Worm (Caenorhabditis elegans) whole organism, L1 larva: ENCODE data around the gene sna-2.

Experiments
- C04F5.9 ChIP-seq: sonication (generic microtip); optimal IDR thresholded peaks from 2 replicates; lab custom pipeline; 2016; ENCODE audit warnings: missing genetic modification characterization, missing compliant biosample characterization
- C16A3.4 ChIP-seq: fragments of 150-350 bp; optimal IDR thresholded peaks from 2 replicates; lab custom pipeline; 2014; ENCODE audit warnings: missing biosample characterization, missing genetic modification characterization
- aha-1 ChIP-seq: fragments of 150-350 bp; optimal IDR thresholded peaks from 2 replicates; lab custom pipeline; 2014; ENCODE audit warnings: missing biosample characterization, missing genetic modification characterization
- alr-1 ChIP-seq: fragments of 200-800 bp; sonication (Bioruptor generic); optimal IDR thresholded peaks from 2 replicates; lab custom pipeline; 2018; ENCODE audit warnings: borderline replicate concordance, mild to moderate bottlenecking, missing genetic modification characterization, missing compliant biosample characterization
- ama-1 ChIP-seq: fragments of 150-350 bp; optimal IDR thresholded peaks from 2 replicates; lab custom pipeline; 2014
- blmp-1 ChIP-seq: fragments of 150-350 bp; optimal IDR thresholded peaks from 2 replicates; lab custom pipeline; 2014; ENCODE audit warnings: missing biosample characterization, missing genetic modification characterization
- ceh-88 ChIP-seq: fragments of 200-800 bp; sonication (Bioruptor generic); IDR thresholded peaks from 2 replicates; pipeline ENCODE4 v1.3.6; 2022; ENCODE audit warnings: missing genetic modification characterization, missing compliant biosample characterization
- ces-1 ChIP-seq: fragments of 150-350 bp; optimal IDR thresholded peaks from 2 replicates; lab custom pipeline; 2014; ENCODE audit warnings: missing biosample characterization, missing genetic modification reagents, missing genetic modification characterization
- dpl-1 ChIP-seq, 3 experiments: fragments of 150-350 bp in 2 of 3; sonication (generic microtip) in 1 of 3; optimal IDR thresholded peaks; 2 replicates each; lab custom pipeline; 2014 to 2017; ENCODE audit warnings: missing biosample characterization in 3 of 3, missing genetic modification characterization in 3 of 3, missing genetic modification reagents in 3 of 3
- dsc-1 ChIP-seq: sonication (generic microtip); optimal IDR thresholded peaks from 2 replicates; lab custom pipeline; 2016; ENCODE audit warnings: mild to moderate bottlenecking, missing genetic modification characterization, missing compliant biosample characterization
- efl-3 ChIP-seq: fragments of 200-800 bp; sonication (Bioruptor generic); optimal IDR thresholded peaks from 2 replicates; lab custom pipeline; 2018; ENCODE audit warnings: mild to moderate bottlenecking, missing genetic modification characterization, missing compliant biosample characterization
- egl-13 ChIP-seq: sonication (generic microtip); optimal IDR thresholded peaks from 2 replicates; lab custom pipeline; 2016; ENCODE audit warnings: missing genotype, missing genetic modification reagents, missing genetic modification characterization, missing compliant biosample characterization
- elt-2 ChIP-seq: sonication (generic microtip); optimal IDR thresholded peaks from 2 replicates; lab custom pipeline; 2016; ENCODE audit warnings: missing genetic modification characterization, mild to moderate bottlenecking, inconsistent platforms, missing compliant biosample characterization, missing genetic modification reagents
- elt-3 ChIP-seq, 6 experiments: fragments of 150-350 bp in 1 of 6; sonication (generic microtip); optimal IDR thresholded peaks; 2 replicates each; lab custom pipeline; 2017 to 2018; ENCODE audit warnings: missing biosample characterization in 6 of 6, missing genetic modification characterization in 6 of 6, inconsistent platforms in 1 of 6
- ets-5 ChIP-seq: fragments of 200-800 bp; sonication (Bioruptor generic); IDR thresholded peaks from 2 replicates; pipeline ENCODE4 v1.3.6; 2022; ENCODE audit warnings: missing genetic modification characterization, missing compliant biosample characterization
- fos-1 ChIP-seq: fragments of 150-350 bp; optimal IDR thresholded peaks from 2 replicates; lab custom pipeline; 2014; ENCODE audit warnings: missing biosample characterization, missing genetic modification characterization
- grh-1 ChIP-seq: fragments of 200-800 bp; sonication (Bioruptor generic); IDR thresholded peaks from 2 replicates; pipeline ENCODE4 v1.3.6; 2022; ENCODE audit warnings: missing genetic modification reagents, missing genetic modification characterization, missing compliant biosample characterization
- hpl-2 ChIP-seq: fragments of 150-350 bp; optimal IDR thresholded peaks from 2 replicates; lab custom pipeline; 2014; ENCODE audit warnings: missing biosample characterization, missing genetic modification reagents, missing genetic modification characterization
- irx-1 ChIP-seq: sonication (generic microtip); optimal IDR thresholded peaks from 2 replicates; lab custom pipeline; 2016; ENCODE audit warnings: missing genetic modification characterization, missing compliant biosample characterization
- lin-14 ChIP-seq: fragments of 200-800 bp; sonication (Bioruptor generic); optimal IDR thresholded peaks from 2 replicates; lab custom pipeline; 2018; ENCODE audit warnings: mild to moderate bottlenecking, missing genetic modification characterization, moderate library complexity, missing compliant biosample characterization
- lin-35 ChIP-seq, 2 experiments: fragments of 150-350 bp; optimal IDR thresholded peaks; 2 replicates each; lab custom pipeline; 2014; ENCODE audit warnings: missing biosample characterization in 2 of 2, missing genetic modification characterization in 2 of 2, missing genetic modification reagents in 2 of 2
- lin-39 ChIP-seq: fragments of 150-350 bp; optimal IDR thresholded peaks from 2 replicates; lab custom pipeline; 2014; ENCODE audit warnings: missing biosample characterization, missing genetic modification reagents, missing genetic modification characterization
- mab-9 ChIP-seq: fragments of 200-800 bp; sonication (Bioruptor generic); IDR thresholded peaks from 2 replicates; pipeline ENCODE4 v1.3.6; 2022; ENCODE audit warnings: missing genetic modification reagents, missing genetic modification characterization, missing compliant biosample characterization
- mep-1 ChIP-seq: fragments of 150-350 bp; optimal IDR thresholded peaks from 2 replicates; lab custom pipeline; 2014; ENCODE audit warnings: missing biosample characterization, missing genetic modification characterization
- nhr-11 ChIP-seq: fragments of 150-350 bp; optimal IDR thresholded peaks from 2 replicates; lab custom pipeline; 2014; ENCODE audit warnings: missing biosample characterization, missing genetic modification characterization
- nhr-12 ChIP-seq: sonication (generic microtip); optimal IDR thresholded peaks from 2 replicates; lab custom pipeline; 2017; ENCODE audit warnings: missing biosample characterization, missing genetic modification characterization
- nhr-19 ChIP-seq: fragments of 200-800 bp; sonication (Bioruptor generic); conservative IDR thresholded peaks from 2 replicates; pipeline ENCODE4 v1.3.6; 2022; ENCODE audit warnings: missing genetic modification characterization, missing compliant biosample characterization
- nhr-20 ChIP-seq: sonication (generic microtip); optimal IDR thresholded peaks from 2 replicates; lab custom pipeline; 2016; ENCODE audit warnings: mild to moderate bottlenecking, missing genetic modification characterization, missing compliant biosample characterization
- nhr-71 ChIP-seq: sonication (generic microtip); optimal IDR thresholded peaks from 2 replicates; lab custom pipeline; 2016; ENCODE audit warnings: mild to moderate bottlenecking, missing genetic modification characterization, moderate library complexity, missing compliant biosample characterization
- nhr-85 ChIP-seq: sonication (generic microtip); peaks from one replicate; lab custom pipeline; 2016; ENCODE audit warnings: missing genetic modification characterization, inconsistent platforms, missing compliant biosample characterization
- nhr-90 ChIP-seq: sonication (generic microtip); optimal IDR thresholded peaks from 2 replicates; lab custom pipeline; 2016; ENCODE audit warnings: mild to moderate bottlenecking, missing genetic modification characterization, missing compliant biosample characterization; ENCODE audit not compliant: poor library complexity
- pqm-1 ChIP-seq: sonication (generic microtip); optimal IDR thresholded peaks from 3 replicates; lab custom pipeline; 2017; ENCODE audit warnings: missing biosample characterization, missing genetic modification characterization
- skn-1 ChIP-seq: fragments of 150-350 bp; optimal IDR thresholded peaks from 2 replicates; lab custom pipeline; 2014; ENCODE audit warnings: missing biosample characterization, missing genetic modification characterization
- sup-37 ChIP-seq: fragments of 200-800 bp; sonication (Bioruptor generic); optimal IDR thresholded peaks from 2 replicates; lab custom pipeline; 2018; ENCODE audit warnings: mild to moderate bottlenecking, missing genetic modification characterization, missing compliant biosample characterization
- tlp-1 ChIP-seq: fragments of 150-350 bp; optimal IDR thresholded peaks from 2 replicates; lab custom pipeline; 2014; ENCODE audit warnings: missing biosample characterization, missing genetic modification characterization
- unc-30 ChIP-seq: sonication (generic microtip); optimal IDR thresholded peaks from 2 replicates; lab custom pipeline; 2017; ENCODE audit warnings: missing biosample characterization, missing genetic modification characterization
- unc-62 ChIP-seq: fragments of 150-350 bp; optimal IDR thresholded peaks from 2 replicates; lab custom pipeline; 2014; ENCODE audit warnings: missing biosample characterization, missing genetic modification reagents, missing genetic modification characterization
- unc-86 ChIP-seq: sonication (generic microtip); optimal IDR thresholded peaks from 2 replicates; lab custom pipeline; 2016; ENCODE audit warnings: missing genetic modification characterization, missing compliant biosample characterization
- xbp-1 ChIP-seq: sonication (generic microtip); optimal IDR thresholded peaks from 2 replicates; lab custom pipeline; 2016; ENCODE audit warnings: missing genetic modification characterization, missing compliant biosample characterization
- ztf-11 ChIP-seq, 2 experiments: sonication (generic microtip); optimal IDR thresholded peaks; 2 replicates each; lab custom pipeline; 2016 to 2017; ENCODE audit warnings: missing genetic modification characterization in 2 of 2, missing biosample characterization in 1 of 2, missing compliant biosample characterization in 1 of 2

Gene sna-2

ce11 chrIV:9802711-9803110 is 25.3 kb upstream of the sna-2 start, which contains the start of gene fat-3 (continued):
- TF ChIP-seq alr-1 (tag; lab: Kevin White, UChicago), result no peak
- no peak for TF ChIP-seq hpl-2 (GFP tag; lab: Kevin White, UChicago)
- TF ChIP-seq unc-86, result no peak
- no peak for TF ChIP-seq skn-1
- TF ChIP-seq ceh-88, result no peak
- no peak for TF ChIP-seq nhr-90 (tag; lab: Kevin White, UChicago)
- TF ChIP-seq nhr-20 (tag; lab: Kevin White, UChicago), result peak; percentile 1
- peak; percentile 71 for TF ChIP-seq elt-2 (tag; lab: Kevin White, UChicago)

ce11 chrIV:9801418-9801817 is 24.0 kb upstream of the sna-2 start:
- TF ChIP-seq irx-1 (tag; lab: Kevin White, UChicago), result no peak
- no peak for TF ChIP-seq C04F5.9
- TF ChIP-seq nhr-71 (tag; lab: Kevin White, UChicago), result peak; percentile 19
- TF ChIP-seq lin-39 (tag; lab: Kevin White, UChicago), result no peak
- no peak for TF ChIP-seq egl-13 (tag; lab: Kevin White, UChicago)
- TF ChIP-seq alr-1 (tag; lab: Kevin White, UChicago), result no peak
- no peak for TF ChIP-seq mab-9
- no peak for TF ChIP-seq grh-1 (GFP tag; lab: Robert Waterston, UW)
- TF ChIP-seq lin-14 (GFP tag; lab: Kevin White, UChicago), result peak; percentile 33
- TF ChIP-seq nhr-11 (tag; lab: Kevin White, UChicago), result no peak
- TF ChIP-seq dpl-1 (GFP tag; optimal IDR thresholded peaks at IDR 0.05; lab: Kevin White, UChicago), result no peak
- no peak for TF ChIP-seq ces-1 (GFP tag; lab: Kevin White, UChicago)
- no peak for TF ChIP-seq unc-30 (tag; lab: Kevin White, UChicago)
- TF ChIP-seq elt-3 (tag; optimal IDR thresholded peaks at IDR 0.05; lab: Kevin White, UChicago), result peak in 1 of 6 experiments; percentile 23
- peak; percentile 95 for TF ChIP-seq elt-2 (tag; lab: Kevin White, UChicago)
- TF ChIP-seq xbp-1, result no peak
- TF ChIP-seq lin-35 (GFP tag; optimal IDR thresholded peaks at IDR 0.05; lab: Kevin White, UChicago), result peak in 1 of 2 experiments; percentile 49
- TF ChIP-seq tlp-1, result peak; percentile 84
- TF ChIP-seq ets-5 (GFP tag; lab: Robert Waterston, UW), result no peak
- no peak for TF ChIP-seq aha-1
- TF ChIP-seq ztf-11 (tag; optimal IDR thresholded peaks at IDR 0.05; lab: Kevin White, UChicago), result no peak
- TF ChIP-seq efl-3 (GFP tag; lab: Kevin White, UChicago), result no peak
- peak; percentile 9 for TF ChIP-seq nhr-20 (tag; lab: Kevin White, UChicago)
- TF ChIP-seq sup-37, result no peak
- no peak for TF ChIP-seq C16A3.4 (tag; lab: Kevin White, UChicago)
- TF ChIP-seq nhr-12 (tag; lab: Kevin White, UChicago), result no peak
- no peak for TF ChIP-seq fos-1 (tag; lab: Kevin White, UChicago)
- TF ChIP-seq pqm-1 (tag; lab: Kevin White, UChicago), result peak; percentile 88
- TF ChIP-seq ama-1 (lab: Kevin White, UChicago), result no peak
- TF ChIP-seq mep-1 (tag; lab: Kevin White, UChicago), result no peak
- peak; percentile 16 for TF ChIP-seq blmp-1 (tag; lab: Kevin White, UChicago)
- peak; percentile 25 for TF ChIP-seq nhr-85 (tag; lab: Kevin White, UChicago)

ce11 chrIV:9799664-9800063 is 22.2 kb upstream of the sna-2 start:
- TF ChIP-seq nhr-19 (GFP tag; lab: Robert Waterston, UW) (0 out of 2 replicates have a peak, but pooled peaks have one; percentile 9), dsc-1 (tag; lab: Kevin White, UChicago) (peak; percentile 42), unc-62 (GFP tag; lab: Kevin White, UChicago) (no peak), elt-2 (tag; lab: Kevin White, UChicago) (peak; percentile 40)
